Fruit fly (Drosophila melanogaster): ENCODE measurements around the gene Zip71B.

Gene Zip71B

dm6 chr3L:14999284-15000019 is 7.4 kb downstream of the Zip71B start, which contains the start of the genes mRpL39 and Prosbeta2 (continued):
- TF ChIP-seq CG42726 (GFP tag; IDR thresholded peaks at IDR 0.05; ENCODE audit: partially characterized antibody) (peak; percentile 77), bbx (GFP tag; IDR thresholded peaks at IDR 0.05; ENCODE audit: partially characterized antibody) (peak; percentile 86), Dref (GFP tag; IDR thresholded peaks at IDR 0.05) (peak; percentile 68), hkb (optimal IDR thresholded peaks at IDR 0.05) (no peak), hkb (GFP tag; IDR thresholded peaks at IDR 0.05) (0 out of 2 replicates have a peak, but pooled peaks have one; percentile 18), caup (GFP tag; optimal IDR thresholded peaks at IDR 0.05; ENCODE audit: severe bottlenecking) (no peak), HLH3B (GFP tag; IDR thresholded peaks at IDR 0.05) (peak; percentile 59), bsh (GFP tag; optimal IDR thresholded peaks at IDR 0.05) (no peak), CG14667 (GFP tag; IDR thresholded peaks at IDR 0.05) (peak; percentile 61), usp (GFP tag; optimal IDR thresholded peaks at IDR 0.05) (no peak), CG3281 (GFP tag; optimal IDR thresholded peaks at IDR 0.05) (peak; percentile 33), CG4360 (GFP tag; IDR thresholded peaks at IDR 0.05) (no peak), eyg (GFP tag; optimal IDR thresholded peaks at IDR 0.05) (no peak), wek (GFP tag; optimal IDR thresholded peaks at IDR 0.05) (peak; percentile 69), CG12391 (tag; optimal IDR thresholded peaks at IDR 0.05) (peak; percentile 10), CG18599 (GFP tag; optimal IDR thresholded peaks at IDR 0.05) (peak; percentile 58), odd (GFP tag; optimal IDR thresholded peaks at IDR 0.05) (no peak), Aef1 (GFP tag; IDR thresholded peaks at IDR 0.05) (peak; percentile 62), ci (GFP tag; IDR thresholded peaks at IDR 0.05) (peak; percentile 10; the same call in 1 of the 3 replicates), CG8765 (GFP tag; IDR thresholded peaks at IDR 0.05) (no peak), tio (GFP tag; optimal IDR thresholded peaks at IDR 0.05) (no peak), prd (optimal IDR thresholded peaks at IDR 0.05) (no peak), prd (GFP tag; IDR thresholded peaks at IDR 0.05) (peak; percentile 78), CG15073 (GFP tag; optimal IDR thresholded peaks at IDR 0.05) (no peak), Deaf1 (tag; optimal IDR thresholded peaks at IDR 0.05) (no peak), nmo (GFP tag; optimal IDR thresholded peaks at IDR 0.05) (no peak), Pdp1 (GFP tag; optimal IDR thresholded peaks at IDR 0.05) (peak in 1 of 2 experiments; percentile 66), chm (GFP tag; IDR thresholded peaks at IDR 0.05) (no peak), CG34224 (GFP tag; IDR thresholded peaks at IDR 0.05; ENCODE audit: partially characterized antibody) (peak; percentile 81), CG43689 (GFP tag; IDR thresholded peaks at IDR 0.05) (peak; percentile 35; the same call in 1 of the 2 replicates), Hr78 (GFP tag; optimal IDR thresholded peaks at IDR 0.05) (no peak), CG31224 (GFP tag; IDR thresholded peaks at IDR 0.05) (no peak; the same call in 1 of the 2 replicates), CG12659 (GFP tag; optimal IDR thresholded peaks at IDR 0.05) (no peak), CG6854 (GFP tag; optimal IDR thresholded peaks at IDR 0.05) (no peak), CG33213 (GFP tag; optimal IDR thresholded peaks at IDR 0.05) (no peak), salm (tag; optimal IDR thresholded peaks at IDR 0.05) (no peak), mirr (GFP tag; optimal IDR thresholded peaks at IDR 0.05) (no peak), hb (GFP tag; IDR thresholded peaks at IDR 0.05; ENCODE audit: partially characterized antibody) (peak; percentile 96), ATbp (GFP tag; optimal IDR thresholded peaks at IDR 0.05) (peak; percentile 13), HLH54F (GFP tag; optimal IDR thresholded peaks at IDR 0.05) (no peak), Adf1 (GFP tag; IDR thresholded peaks at IDR 0.05) (0 out of 2 replicates have a peak, but pooled peaks have one; percentile 23), Rfx (GFP tag; IDR thresholded peaks at IDR 0.05) (peak; percentile 75), sc (optimal IDR thresholded peaks at IDR 0.05) (no peak), sc (GFP tag; optimal IDR thresholded peaks at IDR 0.05) (no peak), CG1647 (GFP tag; optimal IDR thresholded peaks at IDR 0.05) (no peak), CG3847 (GFP tag; IDR thresholded peaks at IDR 0.05) (peak; percentile 52), dan (GFP tag; IDR thresholded peaks at IDR 0.05) (no peak), peb (GFP tag; IDR thresholded peaks at IDR 0.05) (no peak), CG9817 (tag; optimal IDR thresholded peaks at IDR 0.05) (peak; percentile 46), CG10462 (GFP tag; optimal IDR thresholded peaks at IDR 0.05) (no peak)
